Fruit fly (Drosophila melanogaster) whole organism, embryonic: ENCODE data around the gene a10.

Experiments
- BEAF-32 ChIP-seq: fragments of 200-800 bp; sonication (Bioruptor generic); optimal IDR thresholded peaks from 3 replicates; lab custom pipeline; 2017; ENCODE audit warnings: missing biosample characterization, missing genetic modification characterization, mild to moderate bottlenecking, moderate library complexity, missing genetic modification reagents
- Blimp-1 ChIP-seq: fragments of 200-800 bp; sonication (Bioruptor generic); optimal IDR thresholded peaks from 3 replicates; lab custom pipeline; 2018; ENCODE audit warnings: missing biosample characterization, missing genetic modification characterization, mild to moderate bottlenecking, moderate library complexity, missing genetic modification reagents
- CG10366 ChIP-seq: fragments of 200-800 bp; sonication (Bioruptor generic); IDR thresholded peaks from 2 replicates; pipeline ENCODE4 v1.3.6; 2022; ENCODE audit warnings: missing biosample characterization, missing genetic modification characterization
- CG10654 ChIP-seq: fragments of 200-800 bp; sonication (Bioruptor generic); optimal IDR thresholded peaks from 2 replicates; lab custom pipeline; 2016; ENCODE audit warnings: missing biosample characterization, missing genetic modification characterization
- CG11085 ChIP-seq: fragments of 200-800 bp; sonication (Bioruptor generic); IDR thresholded peaks from 2 replicates; pipeline ENCODE4 v1.3.6; 2022; ENCODE audit warnings: missing biosample characterization, missing genetic modification characterization
- CG11504 ChIP-seq: fragments of 200-800 bp; sonication (Bioruptor generic); optimal IDR thresholded peaks from 3 replicates; lab custom pipeline; 2019; ENCODE audit warnings: missing biosample characterization, mild to moderate bottlenecking, missing genetic modification characterization, moderate library complexity
- CG12155 ChIP-seq: fragments of 200-800 bp; sonication (Bioruptor generic); optimal IDR thresholded peaks from 3 replicates; lab custom pipeline; 2016; ENCODE audit warnings: missing biosample characterization, missing genetic modification characterization
- CG12769 ChIP-seq: fragments of 200-800 bp; sonication (Bioruptor generic); optimal IDR thresholded peaks from 2 replicates; lab custom pipeline; 2019; ENCODE audit warnings: missing biosample characterization, mild to moderate bottlenecking, missing genetic modification characterization, moderate library complexity
- CG17361 ChIP-seq: fragments of 200-800 bp; sonication (Bioruptor generic); IDR thresholded peaks from 3 replicates; pipeline ENCODE4 v1.3.6; 2022; ENCODE audit warnings: missing biosample characterization, missing genetic modification characterization
- CG17612 ChIP-seq: fragments of 200-800 bp; sonication (Bioruptor generic); IDR thresholded peaks from 2 replicates; pipeline ENCODE4 v1.3.6; 2022; ENCODE audit warnings: missing biosample characterization, missing genetic modification characterization
- CG31224 ChIP-seq: fragments of 200-800 bp; sonication (Bioruptor generic); IDR thresholded peaks from 2 replicates; pipeline ENCODE4 v1.3.6; 2022; ENCODE audit warnings: missing biosample characterization, missing genetic modification characterization
- CG32532 ChIP-seq: fragments of 200-800 bp; sonication (Bioruptor generic); IDR thresholded peaks from 2 replicates; pipeline ENCODE4 v1.3.6; 2022; ENCODE audit warnings: missing biosample characterization, missing genetic modification characterization
- CG4282 ChIP-seq: fragments of 200-800 bp; sonication (Bioruptor generic); optimal IDR thresholded peaks from 2 replicates; lab custom pipeline; 2016; ENCODE audit warnings: missing biosample characterization, missing genetic modification characterization
- CG4328 ChIP-seq: fragments of 200-800 bp; sonication (Bioruptor generic); optimal IDR thresholded peaks from 3 replicates; lab custom pipeline; 2017; ENCODE audit warnings: missing biosample characterization, missing genetic modification reagents, missing genetic modification characterization
- CG43689 ChIP-seq: fragments of 200-800 bp; sonication (Bioruptor generic); IDR thresholded peaks from 2 replicates; pipeline ENCODE4 v1.3.6; 2022; ENCODE audit warnings: missing biosample characterization, missing genetic modification characterization
- CG6175 ChIP-seq: fragments of 200-800 bp; sonication (Bioruptor generic); IDR thresholded peaks from 3 replicates; pipeline ENCODE4 v1.3.6; 2022; ENCODE audit warnings: missing biosample characterization, missing genetic modification characterization
- CG6689 ChIP-seq: fragments of 200-800 bp; sonication (Bioruptor generic); IDR thresholded peaks from 2 replicates; pipeline ENCODE4 v1.3.6; 2022; ENCODE audit warnings: missing biosample characterization, missing genetic modification characterization
- CG6791 ChIP-seq: fragments of 200-800 bp; sonication (Bioruptor generic); IDR thresholded peaks from 3 replicates; pipeline ENCODE4 v1.3.6; 2022; ENCODE audit warnings: missing biosample characterization, missing genetic modification characterization; ENCODE audit not compliant: partially characterized antibody
- CG7839 ChIP-seq: fragments of 200-800 bp; sonication (Bioruptor generic); optimal IDR thresholded peaks from 3 replicates; lab custom pipeline; 2018; ENCODE audit warnings: missing biosample characterization, mild to moderate bottlenecking, missing genetic modification characterization, moderate library complexity
- CG8388 ChIP-seq: fragments of 200-800 bp; sonication (Bioruptor generic); optimal IDR thresholded peaks from 2 replicates; lab custom pipeline; 2019; ENCODE audit warnings: missing biosample characterization, mild to moderate bottlenecking, missing genetic modification characterization, moderate library complexity
- CG8924 ChIP-seq: fragments of 200-800 bp; optimal IDR thresholded peaks from 3 replicates; lab custom pipeline; 2019; ENCODE audit warnings: missing biosample characterization, mild to moderate bottlenecking, missing genetic modification characterization, moderate library complexity
- CG9817 ChIP-seq: fragments of 200-800 bp; sonication (Bioruptor generic); optimal IDR thresholded peaks from 2 replicates; lab custom pipeline; 2018; ENCODE audit warnings: missing biosample characterization, mild to moderate bottlenecking, missing genetic modification characterization, moderate library complexity
- CG9932 ChIP-seq: fragments of 200-800 bp; sonication (Bioruptor generic); IDR thresholded peaks from 2 replicates; pipeline ENCODE4 v1.3.6; 2022; ENCODE audit warnings: missing biosample characterization, missing genetic modification characterization
- Doc3 ChIP-seq: fragments of 200-800 bp; sonication (Bioruptor generic); IDR thresholded peaks from 3 replicates; pipeline ENCODE4 v1.3.6; 2022; ENCODE audit warnings: missing biosample characterization, missing genetic modification characterization; ENCODE audit not compliant: partially characterized antibody
- E2f2 ChIP-seq: fragments of 200-800 bp; sonication (Bioruptor generic); IDR thresholded peaks from 2 replicates; pipeline ENCODE4 v1.3.6; 2022; ENCODE audit warnings: missing biosample characterization, missing genetic modification characterization
- H15 ChIP-seq: fragments of 200-800 bp; sonication (Bioruptor generic); IDR thresholded peaks from 3 replicates; pipeline ENCODE4 v1.3.6; 2022; ENCODE audit warnings: missing biosample characterization, missing genetic modification characterization
- Hr51 ChIP-seq, 2 experiments: fragments of 200-800 bp; sonication (Bioruptor generic); optimal IDR thresholded peaks; 2 replicates in 1 of 2; 3 replicates in 1 of 2; lab custom pipeline; 2016 to 2018; ENCODE audit warnings: missing biosample characterization in 2 of 2, missing genetic modification characterization in 2 of 2, mild to moderate bottlenecking in 1 of 2, moderate library complexity in 1 of 2
- Myb ChIP-seq: fragments of 200-800 bp; sonication (Bioruptor generic); optimal IDR thresholded peaks from 2 replicates; lab custom pipeline; 2016; ENCODE audit warnings: missing biosample characterization, missing genetic modification characterization
- NfI ChIP-seq: fragments of 200-800 bp; sonication (Bioruptor generic); optimal IDR thresholded peaks from 3 replicates; lab custom pipeline; 2018; ENCODE audit warnings: missing biosample characterization, mild to moderate bottlenecking, missing genetic modification characterization, moderate library complexity
- Oli ChIP-seq: fragments of 200-800 bp; sonication (Bioruptor generic); optimal IDR thresholded peaks from 2 replicates; lab custom pipeline; 2018; ENCODE audit warnings: missing biosample characterization, mild to moderate bottlenecking, missing genetic modification characterization, moderate library complexity
- ab ChIP-seq: fragments of 200-800 bp; sonication (Bioruptor generic); optimal IDR thresholded peaks from 2 replicates; lab custom pipeline; 2016; ENCODE audit warnings: missing biosample characterization, missing genetic modification characterization
- al ChIP-seq: fragments of 200-800 bp; sonication (Bioruptor generic); IDR thresholded peaks from 2 replicates; pipeline ENCODE4 v1.3.6; 2022; ENCODE audit warnings: missing biosample characterization, missing genetic modification characterization
- cad ChIP-seq: fragments of >200 bp; optimal IDR thresholded peaks from 2 replicates; lab custom pipeline; 2017; ENCODE audit warnings: missing biosample characterization, missing genetic modification characterization
- crp ChIP-seq, 2 experiments: fragments of 200-800 bp; sonication (Bioruptor generic); optimal IDR thresholded peaks; 2 replicates in 1 of 2; 3 replicates in 1 of 2; lab custom pipeline; 2017; ENCODE audit warnings: missing biosample characterization in 2 of 2, missing genetic modification characterization in 2 of 2, mild to moderate bottlenecking in 1 of 2, moderate library complexity in 1 of 2
- dysf ChIP-seq: fragments of 200-800 bp; sonication (Bioruptor generic); IDR thresholded peaks from 3 replicates; pipeline ENCODE4 v1.3.6; 2022; ENCODE audit warnings: missing biosample characterization, missing genetic modification characterization
- exex ChIP-seq: fragments of 200-800 bp; sonication (Bioruptor generic); optimal IDR thresholded peaks from 4 replicates; lab custom pipeline; 2018; ENCODE audit warnings: missing biosample characterization, mild to moderate bottlenecking, missing genetic modification characterization, moderate library complexity
- ind ChIP-seq: fragments of 200-800 bp; sonication (Bioruptor generic); optimal IDR thresholded peaks from 3 replicates; lab custom pipeline; 2016; ENCODE audit warnings: missing biosample characterization, missing genetic modification characterization
- insv ChIP-seq, 2 experiments: fragments of 200-800 bp; sonication (Bioruptor generic); optimal IDR thresholded peaks; 3 replicates each; lab custom pipeline; 2016 to 2018; ENCODE audit warnings: missing biosample characterization in 2 of 2, missing genetic modification characterization in 2 of 2
- jumu ChIP-seq: fragments of 200-800 bp; sonication (Bioruptor generic); optimal IDR thresholded peaks from 3 replicates; lab custom pipeline; 2016; ENCODE audit warnings: missing biosample characterization, missing genetic modification characterization
- ken ChIP-seq: fragments of 200-800 bp; sonication (Bioruptor generic); IDR thresholded peaks from 3 replicates; pipeline ENCODE4 v1.3.6; 2022; ENCODE audit warnings: missing biosample characterization, missing genetic modification characterization
- lbe ChIP-seq: fragments of 200-800 bp; sonication (Bioruptor generic); optimal IDR thresholded peaks from 2 replicates; lab custom pipeline; 2016; ENCODE audit warnings: missing biosample characterization, mild to moderate bottlenecking, missing genetic modification characterization
- lmd ChIP-seq: fragments of 200-800 bp; sonication (Bioruptor generic); IDR thresholded peaks from 2 replicates; pipeline ENCODE4 v1.3.6; 2022; ENCODE audit warnings: missing biosample characterization, missing genetic modification characterization
- lola ChIP-seq, 3 experiments: fragments of >200 bp in 2 of 3; fragments of 200-800 bp in 1 of 3; sonication (Bioruptor generic) in 1 of 3; optimal IDR thresholded peaks; 2 replicates each; lab custom pipeline; 2017 to 2019; ENCODE audit warnings: missing biosample characterization in 3 of 3, missing genetic modification characterization in 3 of 3, mild to moderate bottlenecking in 1 of 3, moderate library complexity in 1 of 3
- nom ChIP-seq: fragments of 200-800 bp; sonication (Bioruptor generic); optimal IDR thresholded peaks from 2 replicates; lab custom pipeline; 2017; ENCODE audit warnings: missing biosample characterization, missing genetic modification characterization, mild to moderate bottlenecking, moderate library complexity, missing genetic modification reagents
- phol ChIP-seq: fragments of 200-800 bp; sonication (Bioruptor generic); optimal IDR thresholded peaks from 3 replicates; lab custom pipeline; 2018; ENCODE audit warnings: missing biosample characterization, mild to moderate bottlenecking, missing genetic modification characterization, moderate library complexity
- pum ChIP-seq: fragments of 200-800 bp; sonication (Bioruptor generic); optimal IDR thresholded peaks from 2 replicates; lab custom pipeline; 2016; ENCODE audit warnings: missing biosample characterization, missing genetic modification characterization
- row ChIP-seq: fragments of 200-800 bp; sonication (Bioruptor generic); IDR thresholded peaks from 3 replicates; pipeline ENCODE4 v1.3.6; 2022; ENCODE audit warnings: missing biosample characterization, missing genetic modification characterization
- seq ChIP-seq: fragments of 200-800 bp; sonication (Bioruptor generic); IDR thresholded peaks from 2 replicates; pipeline ENCODE4 v1.3.6; 2022; ENCODE audit warnings: missing biosample characterization, missing genetic modification characterization
- slp2 ChIP-seq: fragments of 200-800 bp; sonication (Bioruptor generic); optimal IDR thresholded peaks from 2 replicates; lab custom pipeline; 2016; ENCODE audit warnings: missing biosample characterization, missing genetic modification characterization
- zfh2 ChIP-seq: fragments of 200-800 bp; sonication (Bioruptor generic); optimal IDR thresholded peaks from 2 replicates; lab custom pipeline; 2016; ENCODE audit warnings: missing biosample characterization, missing genetic modification characterization

The a10 gene

DNA sequence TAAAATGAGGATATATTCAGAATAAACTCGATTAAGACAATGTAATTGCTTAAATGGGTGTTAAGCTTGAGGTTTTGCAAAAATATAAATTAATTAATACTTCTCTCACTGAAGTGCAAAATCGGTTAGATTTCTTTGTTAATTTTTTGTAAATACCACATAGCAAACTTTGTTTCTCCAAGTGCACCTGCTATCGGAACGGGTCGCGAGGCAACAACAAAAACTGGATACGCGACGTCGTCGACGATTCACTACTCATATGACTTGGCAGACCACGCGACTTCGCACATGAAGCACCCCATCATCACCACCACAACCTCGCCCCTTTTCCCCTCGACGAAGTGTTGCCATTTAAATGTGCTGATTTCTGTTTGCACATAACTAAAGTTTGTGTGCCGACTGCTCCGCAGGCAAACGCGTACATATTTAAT is 16.5 kb downstream of the a10 start (continued):
- TF ChIP-seq CG12155 (GFP tag; lab: Kevin White, UChicago) (peak; percentile 9), slp2 (peak; percentile 0), Myb (GFP tag; lab: Kevin White, UChicago) (no peak), CG6791 (GFP tag; lab: Robert Waterston, UW) (no peak), jumu (GFP tag; lab: Kevin White, UChicago) (no peak), nom (GFP tag; lab: Kevin White, UChicago) (peak; percentile 11), BEAF-32 (GFP tag; lab: Kevin White, UChicago) (no peak), CG17361 (GFP tag; lab: Robert Waterston, UW) (peak; percentile 39; the same call in 1 of the 3 replicates), CG32532 (GFP tag; lab: Robert Waterston, UW) (peak; percentile 72), CG4282 (GFP tag; lab: Kevin White, UChicago) (no peak), Blimp-1 (GFP tag; lab: Kevin White, UChicago) (no peak), zfh2 (no peak), NfI (peak; percentile 22), CG10654 (peak; percentile 6), CG8924 (peak; percentile 10), CG31224 (peak; percentile 16; the same call in 1 of the 2 replicates), E2f2 (GFP tag; lab: Robert Waterston, UW) (peak; percentile 26; the same call in 1 of the 2 replicates), pum (no peak), CG6689 (GFP tag; lab: Robert Waterston, UW) (peak; percentile 55), cad (GFP tag; lab: Kevin White, UChicago) (no peak), CG11504 (tag; lab: Kevin White, UChicago) (peak; percentile 36), Hr51 (GFP tag; optimal IDR thresholded peaks at IDR 0.05; lab: Kevin White, UChicago) (peak in 1 of 2 experiments; percentile 40), CG9932 (GFP tag; lab: Robert Waterston, UW) (no peak; the same call in 1 of the 2 replicates), CG11085 (GFP tag; lab: Robert Waterston, UW) (peak; percentile 15; the same call in 1 of the 2 replicates), ab (GFP tag; lab: Kevin White, UChicago) (no peak), CG9817 (peak; percentile 35), row (GFP tag; lab: Robert Waterston, UW) (peak; percentile 56), CG12769 (tag; lab: Kevin White, UChicago) (peak; percentile 31), CG8388 (GFP tag; lab: Kevin White, UChicago) (no peak), phol (tag; lab: Kevin White, UChicago) (peak; percentile 28), insv (GFP tag; optimal IDR thresholded peaks at IDR 0.05; lab: Kevin White, UChicago) (no peak), crp (GFP tag; optimal IDR thresholded peaks at IDR 0.05; lab: Kevin White, UChicago) (no peak), CG10366 (GFP tag; lab: Robert Waterston, UW) (peak; percentile 52; the same call in 1 of the 2 replicates), CG6175 (GFP tag; lab: Robert Waterston, UW) (peak; percentile 36; the same call in 1 of the 3 replicates), ind (GFP tag; lab: Kevin White, UChicago) (peak; percentile 15), Doc3 (GFP tag; lab: Robert Waterston, UW) (no peak), lbe (GFP tag; lab: Kevin White, UChicago) (peak; percentile 19), lola (GFP tag; optimal IDR thresholded peaks at IDR 0.05; lab: Kevin White, UChicago) (no peak), ken (GFP tag; lab: Robert Waterston, UW) (no peak), Oli (tag; lab: Kevin White, UChicago) (peak; percentile 17), exex (tag; lab: Kevin White, UChicago) (peak; percentile 28), lmd (peak; percentile 56; the same call in 1 of the 2 replicates), CG7839 (peak; percentile 46), seq (GFP tag; lab: Robert Waterston, UW) (peak; percentile 51; the same call in 1 of the 2 replicates), al (GFP tag; lab: Robert Waterston, UW) (peak; percentile 33; the same call in 1 of the 2 replicates), CG4328 (GFP tag; lab: Kevin White, UChicago) (no peak), CG17612 (peak; percentile 57; the same call in 1 of the 2 replicates), dysf (peak; percentile 55; the same call in 2 of the 3 replicates), CG43689 (GFP tag; lab: Robert Waterston, UW) (no peak), H15 (0 out of 3 replicates have a peak, but pooled peaks have one; percentile 28)
